Worm (Caenorhabditis elegans) whole organism, L2 larva: Measurements from ENCODE around the gene adt-3.

ENCODE experiments used
- C34F6.9 ChIP-seq: fragments of 150-350 bp; optimal IDR thresholded peaks from 2 replicates; lab custom pipeline; 2014; ENCODE audit warnings: missing biosample characterization, missing genetic modification characterization
- F13H6.1 ChIP-seq: sonication (generic microtip); optimal IDR thresholded peaks from 2 replicates; lab custom pipeline; 2016; ENCODE audit warnings: missing genetic modification characterization, missing compliant biosample characterization
- Y55F3AM.14 ChIP-seq: fragments of 200-800 bp; sonication (Bioruptor generic); optimal IDR thresholded peaks from 2 replicates; lab custom pipeline; 2018; ENCODE audit warnings: mild to moderate bottlenecking, missing genetic modification characterization, missing compliant biosample characterization
- ZK546.5 ChIP-seq: sonication (generic microtip); optimal IDR thresholded peaks from 2 replicates; lab custom pipeline; 2017; ENCODE audit warnings: missing biosample characterization, missing genetic modification characterization
- alr-1 ChIP-seq: fragments of 150-350 bp; optimal IDR thresholded peaks from 2 replicates; lab custom pipeline; 2014; ENCODE audit warnings: missing biosample characterization, missing genetic modification characterization
- ama-1 ChIP-seq: fragments of 150-350 bp; optimal IDR thresholded peaks from 2 replicates; lab custom pipeline; 2018; ENCODE audit warnings: inconsistent platforms
- ceh-82 ChIP-seq: fragments of 150-350 bp; optimal IDR thresholded peaks from 2 replicates; lab custom pipeline; 2014; ENCODE audit warnings: missing biosample characterization, missing genetic modification characterization
- crh-2 ChIP-seq: sonication (generic microtip); optimal IDR thresholded peaks from 2 replicates; lab custom pipeline; 2017; ENCODE audit warnings: missing biosample characterization, missing genetic modification characterization
- egl-27 ChIP-seq: sonication (generic microtip); optimal IDR thresholded peaks from 3 replicates; lab custom pipeline; 2017; ENCODE audit warnings: missing biosample characterization, missing genetic modification reagents, missing genetic modification characterization
- elt-1 ChIP-seq: fragments of 150-350 bp; optimal IDR thresholded peaks from 2 replicates; lab custom pipeline; 2014; ENCODE audit warnings: missing biosample characterization, missing genetic modification characterization
- fos-1 ChIP-seq: fragments of 150-350 bp; optimal IDR thresholded peaks from 2 replicates; lab custom pipeline; 2014; ENCODE audit warnings: missing biosample characterization, missing genetic modification characterization
- gmeb-1 ChIP-seq: fragments of 150-350 bp; optimal IDR thresholded peaks from 2 replicates; lab custom pipeline; 2014; ENCODE audit warnings: missing biosample characterization, missing genetic modification characterization
- lin-11 ChIP-seq: fragments of 150-350 bp; sonication (generic microtip); optimal IDR thresholded peaks from 2 replicates; lab custom pipeline; 2014; ENCODE audit warnings: missing biosample characterization, missing genetic modification characterization, inconsistent platforms, mixed read lengths
- lin-13 ChIP-seq: fragments of 150-350 bp; optimal IDR thresholded peaks from 2 replicates; lab custom pipeline; 2014; ENCODE audit warnings: missing biosample characterization, missing genetic modification reagents, missing genetic modification characterization
- lsy-2 ChIP-seq, 2 experiments: fragments of 150-350 bp in 1 of 2; sonication (generic microtip) in 1 of 2; optimal IDR thresholded peaks; 2 replicates each; lab custom pipeline; 2014 to 2017; ENCODE audit warnings: missing biosample characterization in 2 of 2, missing genetic modification characterization in 2 of 2
- mab-5 ChIP-seq: fragments of 150-350 bp; optimal IDR thresholded peaks from 2 replicates; lab custom pipeline; 2014; ENCODE audit warnings: missing biosample characterization, missing genetic modification characterization
- mbf-1 ChIP-seq: sonication (generic microtip); optimal IDR thresholded peaks from 2 replicates; lab custom pipeline; 2017; ENCODE audit warnings: missing biosample characterization, missing genetic modification characterization
- mdl-1 ChIP-seq, 2 experiments: fragments of 150-350 bp in 1 of 2; sonication (generic microtip) in 1 of 2; optimal IDR thresholded peaks; 2 replicates each; lab custom pipeline; 2017; ENCODE audit warnings: missing biosample characterization in 2 of 2, missing genetic modification characterization in 2 of 2
- nhr-10 ChIP-seq: sonication (generic microtip); optimal IDR thresholded peaks from 2 replicates; lab custom pipeline; 2017; ENCODE audit warnings: missing biosample characterization, missing genetic modification characterization
- nhr-12 ChIP-seq: fragments of 150-350 bp; optimal IDR thresholded peaks from 2 replicates; lab custom pipeline; 2014; ENCODE audit warnings: missing biosample characterization, missing genetic modification characterization
- nhr-129 ChIP-seq: fragments of 150-350 bp; optimal IDR thresholded peaks from 2 replicates; lab custom pipeline; 2014; ENCODE audit warnings: missing biosample characterization, missing genetic modification characterization
- nhr-21 ChIP-seq: fragments of 150-350 bp; optimal IDR thresholded peaks from 2 replicates; lab custom pipeline; 2014; ENCODE audit warnings: missing biosample characterization, missing genetic modification characterization
- nhr-23 ChIP-seq: fragments of 150-350 bp; optimal IDR thresholded peaks from 2 replicates; lab custom pipeline; 2014; ENCODE audit warnings: missing biosample characterization, missing genetic modification reagents, missing genetic modification characterization
- nhr-237 ChIP-seq: fragments of 150-350 bp; optimal IDR thresholded peaks from 2 replicates; lab custom pipeline; 2014; ENCODE audit warnings: missing biosample characterization, missing genetic modification characterization
- nhr-6 ChIP-seq: fragments of 150-350 bp; optimal IDR thresholded peaks from 2 replicates; lab custom pipeline; 2014; ENCODE audit warnings: missing biosample characterization, missing genetic modification characterization
- nhr-77 ChIP-seq: fragments of 150-350 bp; optimal IDR thresholded peaks from 2 replicates; lab custom pipeline; 2014; ENCODE audit warnings: missing biosample characterization, missing genetic modification characterization
- peb-1 ChIP-seq: fragments of 150-350 bp; optimal IDR thresholded peaks from 2 replicates; lab custom pipeline; 2014; ENCODE audit warnings: missing biosample characterization, missing genetic modification characterization
- sem-4 ChIP-seq: fragments of 150-350 bp; optimal IDR thresholded peaks from 2 replicates; lab custom pipeline; 2014; ENCODE audit warnings: missing biosample characterization, missing genetic modification reagents, missing genetic modification characterization
- skn-1 ChIP-seq: sonication (generic microtip); optimal IDR thresholded peaks from 2 replicates; lab custom pipeline; 2017; ENCODE audit warnings: missing biosample characterization, missing genetic modification characterization
- sma-3 ChIP-seq: sonication (generic microtip); optimal IDR thresholded peaks from 2 replicates; lab custom pipeline; 2016; ENCODE audit warnings: missing genetic modification reagents, missing genetic modification characterization, missing compliant biosample characterization
- sma-9 ChIP-seq, 2 experiments: fragments of 150-350 bp in 1 of 2; sonication (generic microtip) in 1 of 2; optimal IDR thresholded peaks; 2 replicates each; lab custom pipeline; 2014 to 2016; ENCODE audit warnings: missing genetic modification characterization in 2 of 2, mild to moderate bottlenecking in 1 of 2, missing biosample characterization in 1 of 2, missing compliant biosample characterization in 1 of 2, missing genetic modification reagents in 1 of 2, moderate library complexity in 1 of 2
- snpc-4 ChIP-seq: fragments of 150-350 bp; optimal IDR thresholded peaks from 2 replicates; lab custom pipeline; 2014; ENCODE audit warnings: missing biosample characterization, missing genetic modification characterization
- unc-55 ChIP-seq: fragments of 150-350 bp; sonication (generic microtip); optimal IDR thresholded peaks from 3 replicates; lab custom pipeline; 2014; ENCODE audit warnings: missing biosample characterization, missing genetic modification reagents, missing genetic modification characterization
- unc-62 ChIP-seq: fragments of 150-350 bp; optimal IDR thresholded peaks from 2 replicates; lab custom pipeline; 2014; ENCODE audit warnings: missing biosample characterization, missing genetic modification reagents, missing genetic modification characterization
- zag-1 ChIP-seq: fragments of 150-350 bp; optimal IDR thresholded peaks from 2 replicates; lab custom pipeline; 2014; ENCODE audit warnings: missing biosample characterization, missing genetic modification characterization
- ztf-11 ChIP-seq: sonication (generic microtip); optimal IDR thresholded peaks from 2 replicates; lab custom pipeline; 2017; ENCODE audit warnings: missing biosample characterization, missing genetic modification characterization
- ztf-4 ChIP-seq: fragments of 150-350 bp; optimal IDR thresholded peaks from 2 replicates; lab custom pipeline; 2014; ENCODE audit warnings: missing biosample characterization, missing genetic modification characterization

Gene adt-3

DNA sequence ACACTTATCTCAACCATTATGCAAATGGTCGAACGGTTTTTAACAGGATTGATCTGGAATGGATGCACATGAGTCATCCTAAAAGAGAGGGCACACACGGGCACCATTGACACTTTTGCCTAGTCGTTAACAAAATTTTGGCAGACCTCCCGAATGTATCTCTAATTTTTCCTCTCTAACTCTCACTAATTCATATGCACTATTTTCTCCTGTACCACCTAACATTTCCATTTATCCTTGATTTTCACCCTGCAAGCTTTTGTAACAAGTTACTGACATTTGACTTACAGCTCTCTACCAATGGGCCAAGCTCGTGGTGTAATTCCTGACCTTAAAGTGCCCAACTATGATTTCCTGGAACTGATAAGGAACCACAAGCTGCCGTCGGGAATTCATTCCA lies 14.4 kb upstream of the adt-3 start, which contains the start of gene T22B2.3:
TSS of gene T22B2.3 (plus strand) at position 301 of the 400 bp plus-strand sequence.
- TF ChIP-seq nhr-23 (tag; lab: Kevin White, UChicago) (no peak), skn-1 (no peak), mdl-1 (tag; optimal IDR thresholded peaks at IDR 0.05; lab: Kevin White, UChicago) (no peak), ZK546.5 (tag; lab: Kevin White, UChicago) (no peak), ztf-11 (tag; lab: Kevin White, UChicago) (no peak), ztf-4 (no peak), peb-1 (no peak), lsy-2 (tag; optimal IDR thresholded peaks at IDR 0.05; lab: Kevin White, UChicago) (no peak), sma-3 (GFP tag; lab: Kevin White, UChicago) (no peak), F13H6.1 (tag; lab: Kevin White, UChicago) (no peak), zag-1 (tag; lab: Kevin White, UChicago) (no peak), Y55F3AM.14 (no peak), mbf-1 (tag; lab: Kevin White, UChicago) (no peak), nhr-12 (no peak), ceh-82 (no peak), snpc-4 (tag; lab: Kevin White, UChicago) (no peak), fos-1 (tag; lab: Kevin White, UChicago) (no peak)

DNA sequence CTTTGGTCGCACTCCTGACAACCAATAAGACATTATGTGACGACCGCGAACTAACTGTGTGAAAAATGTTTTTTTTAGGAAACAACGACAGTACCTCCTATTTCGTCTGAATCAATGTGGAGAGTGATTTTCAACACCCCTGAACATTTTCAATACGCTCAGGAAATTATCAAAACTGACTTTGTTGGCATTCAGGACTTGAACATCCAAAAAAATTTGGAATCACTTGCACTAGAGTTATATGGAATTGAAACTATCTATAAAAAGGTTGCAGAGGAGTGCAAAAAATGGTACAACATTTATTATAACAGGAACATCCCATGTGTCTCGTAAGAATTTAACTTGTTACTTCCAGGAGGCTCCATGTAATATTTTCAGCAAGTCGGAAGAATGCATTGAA lies 13.3 kb upstream of the adt-3 start:
- TF ChIP-seq nhr-6 (tag; lab: Kevin White, UChicago) (no peak), crh-2 (tag; lab: Kevin White, UChicago) (no peak), zag-1 (tag; lab: Kevin White, UChicago) (no peak), lin-11 (tag; lab: Kevin White, UChicago) (no peak), sma-3 (GFP tag; lab: Kevin White, UChicago) (no peak), ama-1 (lab: Kevin White, UChicago) (no peak), egl-27 (no peak), Y55F3AM.14 (no peak), mdl-1 (tag; optimal IDR thresholded peaks at IDR 0.05; lab: Kevin White, UChicago) (no peak)

ce11 chrX:3919689-3920088 lies 11.8 kb upstream of the adt-3 start:
- TF ChIP-seq gmeb-1 (tag; lab: Kevin White, UChicago): no peak
- TF ChIP-seq nhr-237 (tag; lab: Kevin White, UChicago): no peak
- no peak for TF ChIP-seq F13H6.1 (tag; lab: Kevin White, UChicago)
- TF ChIP-seq mbf-1 (tag; lab: Kevin White, UChicago): no peak
- no peak for TF ChIP-seq nhr-129 (tag; lab: Kevin White, UChicago)
- TF ChIP-seq alr-1 (tag; lab: Kevin White, UChicago): no peak
- TF ChIP-seq nhr-77 (tag; lab: Kevin White, UChicago): no peak
- no peak for TF ChIP-seq fos-1 (tag; lab: Kevin White, UChicago)
- no peak for TF ChIP-seq sma-9 (GFP tag; optimal IDR thresholded peaks at IDR 0.05; lab: Kevin White, UChicago)
- no peak for TF ChIP-seq sma-9 (tag; optimal IDR thresholded peaks at IDR 0.05; lab: Kevin White, UChicago)
- TF ChIP-seq snpc-4 (tag; lab: Kevin White, UChicago): no peak
- no peak for TF ChIP-seq skn-1
- TF ChIP-seq nhr-21 (tag; lab: Kevin White, UChicago): no peak
- TF ChIP-seq unc-62 (GFP tag; lab: Kevin White, UChicago): no peak
- no peak for TF ChIP-seq crh-2 (tag; lab: Kevin White, UChicago)
- no peak for TF ChIP-seq mdl-1 (tag; optimal IDR thresholded peaks at IDR 0.05; lab: Kevin White, UChicago)
- no peak for TF ChIP-seq Y55F3AM.14
- TF ChIP-seq nhr-10 (tag; lab: Kevin White, UChicago): no peak
- TF ChIP-seq ama-1 (lab: Kevin White, UChicago): no peak

ce11 chrX:3920101-3920500 lies 11.3 kb upstream of the adt-3 start, which contains the start of gene T22B2.2:
TSS of gene T22B2.2 (plus strand) at chrX:3920401.
- TF ChIP-seq C34F6.9 (no peak), mab-5 (no peak), crh-2 (tag; lab: Kevin White, UChicago) (no peak), peb-1 (no peak), zag-1 (tag; lab: Kevin White, UChicago) (no peak), sma-3 (GFP tag; lab: Kevin White, UChicago) (no peak), ama-1 (lab: Kevin White, UChicago) (no peak), nhr-77 (tag; lab: Kevin White, UChicago) (no peak), unc-55 (no peak), sem-4 (tag; lab: Kevin White, UChicago) (no peak), Y55F3AM.14 (no peak), nhr-237 (tag; lab: Kevin White, UChicago) (no peak), elt-1 (tag; lab: Kevin White, UChicago) (no peak), alr-1 (tag; lab: Kevin White, UChicago) (no peak), lin-13 (no peak)
- TF ChIP-seq, all 48 proteins: peak for 0
